Fruit fly (Drosophila melanogaster): ENCODE results near the gene CG12241.

CG12241 gene

DNA sequence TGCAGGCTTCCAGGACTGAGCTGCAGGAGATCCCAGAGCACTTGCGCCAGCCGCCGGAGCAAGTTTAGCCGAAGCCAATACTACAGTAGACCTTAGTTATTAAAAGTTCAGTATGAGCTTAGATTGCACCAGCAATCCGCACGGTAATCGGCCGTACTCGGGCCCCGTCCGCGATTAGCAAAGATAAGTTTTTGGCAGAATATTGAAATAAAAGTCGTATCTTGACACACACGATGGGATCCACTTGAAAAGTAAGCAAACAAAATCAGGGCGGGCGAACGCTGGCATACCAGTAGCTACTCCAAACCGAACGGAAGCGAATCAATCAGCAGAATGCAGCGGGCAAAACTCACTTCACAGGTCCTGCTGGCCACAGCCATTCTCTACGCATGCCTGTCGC, 11.2 kb downstream of the CG12241 start, which contains the start of gene CG34316:
TSS of gene CG34316 (plus strand) at position 301 of the 400 bp plus-strand sequence.
- no peak for TF ChIP-seq noc (tag; optimal IDR thresholded peaks at IDR 0.05)

DNA sequence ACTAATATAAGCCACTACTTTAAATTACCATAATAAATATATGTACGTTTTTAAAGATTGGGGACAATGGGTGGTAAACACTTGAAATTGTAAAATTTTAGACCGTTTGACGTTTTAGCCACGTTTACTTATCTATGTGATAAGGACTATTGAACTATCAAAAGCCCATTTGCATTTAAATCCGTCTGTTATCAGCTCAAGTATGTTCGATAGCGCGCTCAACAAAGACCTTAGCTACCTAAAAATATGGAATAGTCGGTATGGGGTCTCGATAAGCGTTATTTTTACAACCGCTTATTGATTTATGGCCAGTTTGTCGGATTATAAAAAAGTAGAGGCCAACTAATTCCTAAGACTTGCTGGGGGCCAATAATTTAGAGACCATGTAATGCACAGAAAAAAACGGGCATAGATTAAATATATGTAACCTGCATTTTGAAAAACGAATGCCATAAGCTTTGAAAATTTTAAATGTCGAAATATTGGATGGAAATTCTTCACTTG, 12.6 kb downstream of the CG12241 start:
- TF ChIP-seq noc (tag; optimal IDR thresholded peaks at IDR 0.05), result no peak

DNA sequence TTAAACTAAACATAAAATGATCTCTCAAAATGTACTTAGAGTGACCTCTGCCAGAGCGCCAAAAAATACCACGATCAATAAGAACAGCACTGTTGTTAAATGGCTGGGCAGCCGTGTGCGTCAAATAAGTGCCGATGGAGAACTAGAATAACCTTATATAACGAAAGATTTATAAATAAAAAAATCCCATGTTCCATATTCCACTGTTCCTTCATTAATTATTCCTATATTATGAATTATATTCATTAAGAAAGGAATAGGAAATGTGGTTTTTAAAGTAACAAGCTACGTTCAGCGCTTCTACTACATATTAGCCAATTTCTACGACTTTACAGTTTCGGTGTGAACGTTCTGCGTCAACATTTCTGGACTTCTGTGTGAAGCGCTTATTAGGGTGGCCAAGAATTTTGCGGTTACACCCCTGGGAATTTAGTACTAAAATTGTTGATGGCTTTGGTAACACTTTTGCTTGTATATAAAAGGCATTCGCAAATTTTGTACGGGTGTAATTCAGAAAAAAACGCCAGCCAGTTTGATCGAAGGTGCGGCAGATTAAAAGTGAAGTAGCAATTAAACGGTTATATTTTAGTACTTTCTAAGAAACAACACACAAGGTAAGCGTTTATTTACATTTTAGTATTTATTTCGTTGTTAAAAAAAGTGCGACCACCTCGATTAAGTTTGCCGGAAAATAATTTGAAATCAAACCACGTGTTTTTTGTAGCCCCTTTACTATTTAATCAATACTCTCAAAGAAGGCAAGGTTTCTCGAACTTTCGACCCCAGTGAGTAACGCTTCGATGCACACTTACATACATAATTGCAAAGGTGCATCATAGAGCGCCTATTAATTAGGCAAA, 23.4 kb downstream of the CG12241 start, which contains the start of the genes tefu and Hsc70-4:
TSS of gene tefu (minus strand) at position 51 of the 860 bp plus-strand sequence.
TSS of gene Hsc70-4 (plus strand) at position 502 of the 860 bp plus-strand sequence.
- no peak for TF ChIP-seq noc (tag; optimal IDR thresholded peaks at IDR 0.05)

DNA sequence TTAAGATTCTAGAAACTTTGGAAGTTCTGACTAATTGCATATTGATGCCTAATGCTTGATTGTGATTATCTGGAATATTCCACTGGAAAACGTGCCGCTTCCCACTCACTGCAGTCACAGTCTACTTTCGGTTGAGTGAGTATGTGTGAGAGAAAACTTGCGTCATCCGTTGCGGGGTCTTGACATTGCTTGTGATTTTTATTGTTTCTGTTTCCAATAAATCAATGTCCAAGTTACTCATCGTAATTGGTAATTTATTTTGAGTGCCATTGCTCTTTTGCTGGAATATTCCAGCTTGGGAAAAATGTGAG, 23.9 kb downstream of the CG12241 start:
- no peak for TF ChIP-seq noc (tag; optimal IDR thresholded peaks at IDR 0.05)

DNA sequence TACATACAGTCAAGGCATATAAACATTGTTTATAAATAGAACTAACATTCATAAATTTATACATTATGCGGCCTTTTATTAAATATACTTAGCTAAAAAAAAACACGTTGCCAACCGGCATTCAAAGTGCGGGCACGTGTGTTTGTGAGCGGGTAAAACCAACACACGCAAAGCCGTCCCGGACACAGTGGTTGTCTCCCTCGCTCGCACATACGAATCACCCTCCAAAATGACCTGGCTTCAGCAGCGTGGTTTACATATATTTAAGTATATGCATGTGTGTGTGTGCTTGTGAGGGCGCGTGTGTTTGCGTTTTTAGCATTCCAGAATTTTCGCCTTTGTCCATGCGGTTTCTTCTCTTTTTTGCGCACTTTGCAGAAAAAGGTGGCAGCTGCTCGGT, 24.4 kb downstream of the CG12241 start:
- no peak for TF ChIP-seq noc (tag; optimal IDR thresholded peaks at IDR 0.05)

DNA sequence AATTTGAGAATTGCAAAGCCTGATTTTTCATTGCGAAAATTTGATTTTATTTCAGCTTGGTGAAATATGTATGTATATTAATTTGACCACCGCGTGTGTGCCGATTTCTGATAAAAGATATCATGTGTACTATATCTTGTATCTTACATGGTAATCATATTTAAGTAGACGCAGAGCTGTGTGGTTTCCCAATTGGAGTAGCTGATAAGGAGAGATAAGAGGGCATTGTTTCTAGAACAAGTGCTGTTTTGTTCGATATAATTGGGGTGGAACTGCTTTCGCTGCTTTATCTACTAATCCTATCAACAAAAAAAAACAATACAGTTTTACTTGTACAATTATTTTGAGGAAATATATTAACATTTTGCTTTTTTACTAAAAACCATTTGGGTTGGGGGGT, 27.5 kb downstream of the CG12241 start:
- peak; percentile 6 for TF ChIP-seq noc (tag; optimal IDR thresholded peaks at IDR 0.05)

DNA sequence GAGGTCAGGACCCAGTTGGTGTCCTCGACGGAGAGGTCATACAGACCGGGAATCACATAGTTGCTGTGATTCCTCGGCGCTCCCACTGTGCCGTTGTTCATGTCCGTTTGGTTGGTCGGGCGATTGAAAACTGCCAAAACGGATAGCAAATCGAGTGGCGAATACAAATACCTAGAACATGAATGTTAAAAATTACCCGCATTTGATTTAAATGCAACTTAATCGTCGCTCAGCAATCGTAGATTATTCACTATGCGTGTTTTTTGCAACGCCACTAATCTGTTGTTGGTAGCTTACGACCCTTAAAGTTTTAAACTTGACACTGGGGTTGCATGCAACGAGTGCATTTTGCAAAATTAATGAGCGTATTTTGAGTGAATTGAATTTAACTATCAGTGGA, 30.0 kb downstream of the CG12241 start, which contains the start of gene Amt:
TSS of gene Amt (minus strand) at position 101 of the 400 bp plus-strand sequence.
- no peak for TF ChIP-seq noc (tag; optimal IDR thresholded peaks at IDR 0.05)

DNA sequence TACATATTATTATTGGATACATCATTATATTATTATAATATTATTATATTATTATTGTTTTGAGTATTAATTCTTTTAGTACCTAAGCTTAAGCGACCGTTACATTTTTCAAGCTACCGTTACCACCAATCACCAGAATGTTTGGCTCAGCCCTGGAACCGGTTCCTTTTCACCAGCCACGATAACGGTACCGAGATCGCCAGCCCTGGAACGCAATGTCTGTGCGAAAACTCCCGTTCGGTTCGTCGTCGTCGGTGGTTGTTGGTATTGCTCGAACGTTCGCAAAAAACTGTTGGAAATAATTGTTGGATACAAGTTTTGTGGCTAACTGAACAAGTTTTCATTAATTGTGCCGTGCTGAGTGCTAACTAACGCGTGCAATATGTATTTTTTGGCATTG, 30.7 kb downstream of the CG12241 start, which contains the start of gene CG42404:
TSS of gene CG42404 (plus strand) at position 360 of the 400 bp plus-strand sequence.
- no peak for TF ChIP-seq noc (tag; optimal IDR thresholded peaks at IDR 0.05)

DNA sequence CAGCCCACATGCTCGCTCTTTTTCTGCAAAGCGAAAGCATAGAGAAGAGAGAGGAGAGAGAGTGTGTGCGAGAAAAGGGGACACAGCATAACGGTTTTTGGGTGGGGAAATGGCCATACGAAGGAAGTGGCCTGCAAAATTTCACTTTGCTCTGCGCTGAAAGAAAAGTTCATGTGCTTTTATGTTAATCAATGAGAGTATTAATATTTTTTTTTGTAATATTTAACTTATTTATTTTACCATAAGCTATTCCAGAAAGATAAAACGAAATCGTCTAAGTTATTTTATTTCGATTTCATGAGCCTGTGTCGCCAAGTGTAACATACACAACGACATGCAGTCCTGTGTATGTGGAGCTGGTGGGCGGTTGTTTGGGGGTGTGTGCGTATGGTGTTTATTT, 31.4 kb downstream of the CG12241 start:
- no peak for TF ChIP-seq noc (tag; optimal IDR thresholded peaks at IDR 0.05)

DNA sequence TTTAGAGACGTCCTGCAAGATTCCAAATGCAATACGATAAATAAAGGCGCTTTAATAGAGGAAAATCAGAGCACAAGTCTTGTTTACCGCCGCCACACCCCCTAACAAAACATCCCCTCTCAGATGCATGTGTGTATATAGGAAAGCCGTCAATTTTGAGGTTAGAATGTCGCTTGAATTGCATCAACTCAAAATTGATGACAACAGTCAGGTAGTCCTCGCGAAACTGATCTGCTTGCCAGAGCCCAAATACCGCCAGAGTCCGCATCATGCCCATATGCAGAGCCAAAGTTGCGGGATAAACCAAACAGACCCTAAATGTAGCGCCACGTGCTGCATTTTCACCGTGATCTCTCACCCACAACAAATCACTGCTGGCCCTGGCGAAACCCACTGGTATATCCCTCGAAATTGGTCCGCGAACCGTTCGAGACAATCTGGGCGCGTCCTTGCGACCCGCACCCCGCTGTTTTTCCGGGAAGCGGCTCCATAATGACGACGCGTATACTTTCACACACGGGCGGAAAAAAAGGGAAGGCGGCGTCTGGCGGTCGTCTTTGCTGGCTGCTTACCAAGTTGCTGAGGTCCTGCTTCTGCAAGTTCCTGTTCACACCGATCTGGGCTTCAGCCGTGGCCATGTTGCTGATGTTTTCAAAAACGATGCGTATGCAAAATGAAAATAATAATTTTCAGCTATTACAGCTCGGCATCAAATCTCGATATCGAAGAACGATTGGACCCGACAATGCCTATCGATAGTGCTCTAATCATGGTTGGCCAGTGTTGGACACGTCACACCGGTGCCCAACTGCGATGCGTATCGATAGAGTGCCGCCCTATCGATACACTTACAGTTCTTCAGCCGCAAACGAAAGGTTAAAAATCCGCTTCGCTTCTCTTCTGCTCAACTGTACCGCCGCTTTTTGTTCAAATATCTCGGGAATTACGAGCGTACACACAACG, 43.9 kb downstream of the CG12241 start, which contains the start of the genes eIF2gamma and Set:
TSS of gene eIF2gamma (minus strand) at position 749 of the 963 bp plus-strand sequence.
TSS of gene Set (plus strand) at position 843 of the 963 bp plus-strand sequence.
- TF ChIP-seq noc (tag; optimal IDR thresholded peaks at IDR 0.05), result no peak

DNA sequence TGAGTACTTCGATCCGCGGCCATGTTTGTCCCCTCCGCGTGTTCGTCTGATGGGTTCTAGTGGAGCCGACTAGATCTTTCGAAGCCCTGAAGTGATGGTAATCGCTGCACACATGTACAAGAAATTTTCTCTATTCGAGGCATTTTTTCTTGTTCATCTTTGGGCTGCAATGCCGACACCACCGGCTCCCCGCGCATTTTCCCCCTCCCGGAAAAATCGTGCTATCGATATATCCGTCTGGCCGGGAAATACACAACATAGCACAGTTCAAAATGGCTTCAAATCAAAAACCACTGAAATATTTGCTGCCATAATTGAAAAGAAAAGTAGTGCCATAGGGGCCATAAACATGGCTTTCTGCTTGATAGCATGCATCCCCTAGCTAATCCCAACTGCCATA, 44.9 kb downstream of the CG12241 start:
- no peak for TF ChIP-seq noc (tag; optimal IDR thresholded peaks at IDR 0.05)

DNA sequence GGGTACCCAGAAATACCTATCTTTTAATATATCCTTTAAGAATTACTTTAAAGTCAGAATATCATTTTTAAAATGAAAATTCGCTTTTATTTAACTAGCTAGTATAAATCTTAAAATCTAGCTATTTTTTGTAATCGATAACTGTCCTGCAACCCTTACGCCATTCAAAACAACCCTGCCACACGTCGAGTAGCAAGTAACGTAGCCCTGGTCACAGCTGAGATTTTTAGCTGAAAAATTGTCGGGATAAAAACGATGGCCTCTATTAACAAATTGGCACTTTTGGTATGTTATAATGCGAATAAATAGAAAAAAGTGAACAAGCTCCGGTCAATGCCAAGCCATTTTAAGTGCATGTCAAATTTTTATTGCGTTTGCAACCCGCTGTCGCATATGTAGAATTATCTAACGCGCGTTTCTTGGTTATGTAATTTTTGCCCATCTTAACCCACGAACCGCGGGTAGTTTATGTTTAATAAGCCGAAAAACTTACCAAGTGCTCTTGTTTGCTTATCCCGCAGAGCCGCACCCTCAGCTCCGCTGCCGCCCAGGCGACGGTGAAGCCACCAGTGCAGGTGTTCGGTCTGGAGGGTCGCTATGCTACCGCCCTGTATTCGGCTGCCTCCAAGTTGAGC, 46.5 kb downstream of the CG12241 start, which contains the start of gene ATPsynO:
TSS of gene ATPsynO (plus strand) at position 186 of the 635 bp plus-strand sequence.
- TF ChIP-seq noc (tag; optimal IDR thresholded peaks at IDR 0.05), result peak; percentile 14

DNA sequence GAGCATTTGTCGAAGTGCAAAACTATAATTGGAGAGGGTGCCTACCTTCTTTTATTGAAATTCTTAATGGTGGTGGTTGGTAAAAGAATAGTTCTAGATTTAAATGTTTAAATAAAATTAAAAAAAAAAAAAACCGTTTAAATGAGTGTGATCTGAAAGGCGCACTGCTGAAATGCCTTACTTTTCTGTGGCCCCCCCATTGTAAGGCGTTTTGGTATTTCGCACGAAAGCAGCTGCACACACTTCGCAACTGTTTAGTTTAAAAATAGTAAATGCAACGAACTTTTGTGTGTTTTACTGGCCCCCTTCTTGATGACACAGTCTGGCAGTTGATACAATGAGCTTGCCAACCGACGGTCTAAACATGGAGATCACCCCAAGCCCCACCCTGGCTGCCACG, 49.4 kb downstream of the CG12241 start, which contains the start of the genes CG14864 and Zip88E:
TSS of gene CG14864 (minus strand) at position 113 of the 400 bp plus-strand sequence.
TSS of gene Zip88E (plus strand) at position 237 of the 400 bp plus-strand sequence.
- no peak for TF ChIP-seq noc (tag; optimal IDR thresholded peaks at IDR 0.05)

DNA sequence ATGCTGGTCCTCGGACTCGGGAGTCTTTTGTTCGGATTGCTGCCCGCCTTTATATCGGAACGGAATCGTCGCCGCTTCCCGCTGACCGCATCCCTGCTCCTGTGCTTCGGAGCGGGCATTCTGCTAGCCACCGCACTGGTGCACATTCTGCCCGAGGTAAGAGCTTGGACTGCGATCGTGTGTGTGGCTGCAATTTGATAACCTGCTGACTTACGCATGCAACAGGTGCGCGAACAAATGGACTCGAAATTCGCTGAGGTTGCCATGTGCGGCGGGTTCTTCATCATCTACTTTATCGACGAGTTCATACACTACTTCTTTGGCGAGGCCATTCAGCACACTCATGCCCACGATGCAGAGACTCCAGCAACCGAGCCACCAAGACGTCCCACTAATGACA, 49.8 kb downstream of the CG12241 start:
- TF ChIP-seq noc (tag; optimal IDR thresholded peaks at IDR 0.05), result no peak
